Worm (Caenorhabditis elegans) whole organism, L4/young adult: ENCODE results near the gene mfsd-12.

ENCODE experiments used
- W03F9.2 ChIP-seq: fragments of 150-350 bp; optimal IDR thresholded peaks from 2 replicates; lab custom pipeline; 2014; ENCODE audit warnings: missing biosample characterization, missing genetic modification characterization
- dao-5 ChIP-seq: sonication (generic microtip); optimal IDR thresholded peaks from 2 replicates; lab custom pipeline; 2016; ENCODE audit warnings: missing genotype, missing genetic modification characterization, moderate library complexity, missing compliant biosample characterization
- him-1 ChIP-seq: sonication (generic microtip); optimal IDR thresholded peaks from 2 replicates; lab custom pipeline; 2016; ENCODE audit warnings: missing genotype, missing genetic modification reagents, missing genetic modification characterization, missing compliant biosample characterization

- no peak for TF ChIP-seq him-1
- TF ChIP-seq W03F9.2 (tag; lab: Kevin White, UChicago): no peak
- no peak for TF ChIP-seq dao-5 (tag; lab: Kevin White, UChicago)
Observed at ce11 chrX:4657577-4657976, 10.3 kb upstream of the mfsd-12 start.
